Fruit fly (Drosophila melanogaster): ENCODE data around the gene CG14826.

Gene CG14826

DNA sequence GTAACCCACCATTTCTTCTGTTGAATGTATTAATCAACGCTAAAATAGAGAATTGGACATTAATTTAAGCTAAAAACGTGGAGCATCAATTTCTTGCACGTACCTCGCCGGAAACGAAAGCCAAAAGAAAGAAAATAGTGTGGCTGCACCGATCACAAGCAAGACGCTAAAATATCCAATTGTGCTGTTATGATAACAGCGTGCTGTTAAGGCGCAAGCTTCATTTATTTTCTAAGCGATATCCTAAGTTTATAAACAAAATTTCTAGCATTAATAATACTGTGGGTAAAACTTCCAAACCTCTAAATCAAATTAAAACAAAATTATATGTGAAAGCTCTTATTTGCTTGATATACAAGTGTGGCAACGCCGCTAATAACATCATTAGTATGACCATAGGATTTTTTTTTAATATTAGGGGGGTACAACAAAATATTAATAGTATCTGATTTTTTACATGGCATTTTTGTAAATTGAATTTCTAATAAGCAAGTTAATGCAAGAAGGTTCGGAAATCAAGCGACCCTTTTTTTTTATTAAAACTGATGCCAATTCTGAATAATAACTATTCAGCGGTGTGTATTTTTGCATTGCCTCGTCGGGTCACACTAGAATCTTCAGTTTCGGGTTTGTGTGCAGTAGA lies 7.0 kb downstream of the CG14826 start, which contains the start of the genes RpL18 and Neos (continued):
- peak; percentile 86 for TF ChIP-seq CG12391 (tag; optimal IDR thresholded peaks at IDR 0.05)
- peak; percentile 58 for TF ChIP-seq Hmx (GFP tag; optimal IDR thresholded peaks at IDR 0.05)
- TF ChIP-seq scrt (GFP tag; optimal IDR thresholded peaks at IDR 0.05): peak; percentile 77
- peak; percentile 77 for TF ChIP-seq onecut (GFP tag; IDR thresholded peaks at IDR 0.05)
- TF ChIP-seq fd3F (GFP tag; optimal IDR thresholded peaks at IDR 0.05): peak; percentile 50
- TF ChIP-seq Atf6 (GFP tag; IDR thresholded peaks at IDR 0.05): peak; percentile 76
- TF ChIP-seq Lpt (GFP tag; optimal IDR thresholded peaks at IDR 0.05): no peak
- no peak for TF ChIP-seq jing (GFP tag; optimal IDR thresholded peaks at IDR 0.05)
- peak; percentile 86 for TF ChIP-seq CG7271 (tag; optimal IDR thresholded peaks at IDR 0.05)
- 0 out of 3 replicates have a peak, but pooled peaks have one; percentile 26 for TF ChIP-seq ken (GFP tag; IDR thresholded peaks at IDR 0.05)
- peak; percentile 84 for TF ChIP-seq CG18619 (GFP tag; optimal IDR thresholded peaks at IDR 0.05)
- peak; percentile 75 for TF ChIP-seq Asciz (GFP tag; optimal IDR thresholded peaks at IDR 0.05)
- peak; percentile 35 for TF ChIP-seq Spps (tag; optimal IDR thresholded peaks at IDR 0.05)
- TF ChIP-seq CG11398 (GFP tag; optimal IDR thresholded peaks at IDR 0.05): peak; percentile 47
- peak; percentile 80 for TF ChIP-seq CG10431 (GFP tag; optimal IDR thresholded peaks at IDR 0.05)
- TF ChIP-seq Med (GFP tag): peak; percentile 98
- peak; percentile 89 for TF ChIP-seq CG13775 (GFP tag; optimal IDR thresholded peaks at IDR 0.05)
- TF ChIP-seq Trl (optimal IDR thresholded peaks at IDR 0.05): no peak
- TF ChIP-seq Trl (GFP tag; optimal IDR thresholded peaks at IDR 0.05): peak; percentile 76
- TF ChIP-seq BEAF-32 (GFP tag; optimal IDR thresholded peaks at IDR 0.05): peak; percentile 46
- TF ChIP-seq chif (GFP tag; optimal IDR thresholded peaks at IDR 0.05): peak; percentile 49 to 56
- no peak for TF ChIP-seq Neu2 (GFP tag; optimal IDR thresholded peaks at IDR 0.05; ENCODE audit: borderline replicate concordance)
- TF ChIP-seq CG2129 (GFP tag; IDR thresholded peaks at IDR 0.05; ENCODE audit: partially characterized antibody): no peak
- no peak for TF ChIP-seq slou (GFP tag; optimal IDR thresholded peaks at IDR 0.05)
- peak; percentile 41 for TF ChIP-seq CG4617 (GFP tag; optimal IDR thresholded peaks at IDR 0.05; ENCODE audit: borderline replicate concordance)
- TF ChIP-seq Mad (GFP tag; optimal IDR thresholded peaks at IDR 0.05): peak; percentile 66
- TF ChIP-seq kah (GFP tag; optimal IDR thresholded peaks at IDR 0.05): peak; percentile 61
- TF ChIP-seq CG7928 (GFP tag; optimal IDR thresholded peaks at IDR 0.05): peak; percentile 36
- no peak for TF ChIP-seq CG4360 (GFP tag; IDR thresholded peaks at IDR 0.05)
- peak; percentile 51 for TF ChIP-seq CG12744 (GFP tag; optimal IDR thresholded peaks at IDR 0.05)
- peak; percentile 88 for TF ChIP-seq odd (GFP tag; optimal IDR thresholded peaks at IDR 0.05)
- TF ChIP-seq B-H2 (GFP tag; optimal IDR thresholded peaks at IDR 0.05): peak; percentile 78
- TF ChIP-seq Sin3A (optimal IDR thresholded peaks at IDR 0.05): peak; percentile 36
- no peak for TF ChIP-seq dan (GFP tag; IDR thresholded peaks at IDR 0.05)
- peak; percentile 39 for TF ChIP-seq mam (GFP tag; optimal IDR thresholded peaks at IDR 0.05)
- TF ChIP-seq CG6813 (GFP tag; optimal IDR thresholded peaks at IDR 0.05): peak; percentile 71
- peak; percentile 73 for TF ChIP-seq bcd (GFP tag; optimal IDR thresholded peaks at IDR 0.05)
- peak; percentile 64 for TF ChIP-seq stc (GFP tag; IDR thresholded peaks at IDR 0.05)
- TF ChIP-seq CG2889 (GFP tag; IDR thresholded peaks at IDR 0.05): 0 out of 3 replicates have a peak, but pooled peaks have one; percentile 53
- no peak; the same call in 1 of the 3 replicates for TF ChIP-seq tgo (GFP tag; IDR thresholded peaks at IDR 0.05)
- TF ChIP-seq CG31441 (GFP tag; IDR thresholded peaks at IDR 0.05): peak; percentile 75
- no peak for TF ChIP-seq prd (optimal IDR thresholded peaks at IDR 0.05)
- TF ChIP-seq prd (GFP tag; IDR thresholded peaks at IDR 0.05): peak; percentile 47; the same call in 2 of the 3 replicates
- 0 out of 2 replicates have a peak, but pooled peaks have one; percentile 30 for TF ChIP-seq CG10321 (GFP tag; IDR thresholded peaks at IDR 0.05)
- TF ChIP-seq zen (tag; optimal IDR thresholded peaks at IDR 0.05): peak; percentile 63
- TF ChIP-seq cato (GFP tag; optimal IDR thresholded peaks at IDR 0.05; ENCODE audit: borderline replicate concordance): peak; percentile 36
- TF ChIP-seq seq (GFP tag; IDR thresholded peaks at IDR 0.05): peak; percentile 71
- peak; percentile 64 for TF ChIP-seq repo (GFP tag; optimal IDR thresholded peaks at IDR 0.05)
- TF ChIP-seq CG34224 (GFP tag; IDR thresholded peaks at IDR 0.05; ENCODE audit: partially characterized antibody): no peak
- no peak for TF ChIP-seq knrl (GFP tag; IDR thresholded peaks at IDR 0.05; ENCODE audit: partially characterized antibody)

All from whole organism, embryonic.